Fruit fly (Drosophila melanogaster): Measurements from ENCODE around the gene CG3106.

Gene CG3106

DNA sequence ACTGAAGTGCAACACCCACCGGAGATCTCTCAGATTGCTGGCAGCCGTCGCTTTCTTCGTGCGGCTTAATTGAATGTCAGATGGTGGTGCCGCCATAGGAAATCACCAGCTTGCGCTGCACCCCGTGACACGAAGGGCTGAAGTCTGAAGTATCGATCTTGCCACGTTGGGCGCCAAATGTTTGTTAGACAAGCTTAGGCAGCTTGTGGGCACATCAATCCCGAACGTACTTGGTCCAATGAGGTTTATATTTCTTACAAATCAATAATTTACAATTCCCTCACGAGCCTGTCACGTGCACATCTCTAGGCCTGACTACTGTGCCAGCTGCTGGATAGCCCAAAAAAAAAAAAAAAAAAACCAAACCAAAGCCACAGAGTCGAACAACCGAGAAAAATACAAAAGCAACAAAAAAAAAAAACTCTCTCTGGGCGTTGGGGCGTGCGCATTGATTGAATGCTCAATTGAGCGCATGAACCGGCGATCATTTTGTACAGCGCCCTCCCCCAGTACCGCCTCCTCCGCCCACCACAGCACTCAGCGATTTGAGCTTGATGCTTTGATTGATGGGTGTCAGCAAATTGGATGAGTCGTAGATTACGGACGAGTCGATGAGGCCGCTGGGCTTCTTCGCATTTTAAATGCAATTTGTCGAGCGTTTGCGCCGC, 45.3 kb upstream of the CG3106 start:
- TF ChIP-seq CG12104 (GFP tag; optimal IDR thresholded peaks at IDR 0.05) (no peak), dysf (GFP tag; IDR thresholded peaks at IDR 0.05) (no peak), CG11247 (GFP tag; IDR thresholded peaks at IDR 0.05) (no peak), CG13123 (GFP tag; optimal IDR thresholded peaks at IDR 0.05) (no peak), Doc3 (GFP tag; IDR thresholded peaks at IDR 0.05; ENCODE audit: partially characterized antibody) (peak; percentile 60), prd (optimal IDR thresholded peaks at IDR 0.05) (no peak), prd (GFP tag; IDR thresholded peaks at IDR 0.05) (0 out of 3 replicates have a peak, but pooled peaks have one; percentile 18), CG12219 (GFP tag; optimal IDR thresholded peaks at IDR 0.05) (no peak), dmrt11E (tag; optimal IDR thresholded peaks at IDR 0.05) (no peak), Ets65A (GFP tag) (peak; percentile 75), bbx (GFP tag; IDR thresholded peaks at IDR 0.05; ENCODE audit: partially characterized antibody) (peak; percentile 57; the same call in 1 of the 2 replicates), CG17361 (GFP tag; IDR thresholded peaks at IDR 0.05) (peak; percentile 30; the same call in 1 of the 3 replicates), CG8281 (tag; optimal IDR thresholded peaks at IDR 0.05) (peak; percentile 95), hbn (GFP tag; IDR thresholded peaks at IDR 0.05; ENCODE audit: partially characterized antibody) (peak; percentile 31; the same call in 1 of the 2 replicates), amos (GFP tag; IDR thresholded peaks at IDR 0.05; ENCODE audit: partially characterized antibody) (peak; percentile 36; the same call in 1 of the 2 replicates), nau (GFP tag; optimal IDR thresholded peaks at IDR 0.05) (no peak), E2f1 (GFP tag; IDR thresholded peaks at IDR 0.05) (0 out of 2 replicates have a peak, but pooled peaks have one; percentile 24), pzg (GFP tag; optimal IDR thresholded peaks at IDR 0.05) (no peak), Dll (GFP tag; IDR thresholded peaks at IDR 0.05; ENCODE audit: partially characterized antibody) (peak; percentile 80), row (GFP tag; IDR thresholded peaks at IDR 0.05) (peak; percentile 64), unc-4 (GFP tag; IDR thresholded peaks at IDR 0.05; ENCODE audit: partially characterized antibody) (peak; percentile 36; the same call in 1 of the 2 replicates), Opbp (GFP tag; IDR thresholded peaks at IDR 0.05; ENCODE audit: partially characterized antibody) (peak; percentile 40; the same call in 1 of the 3 replicates), BEAF-32 (GFP tag; optimal IDR thresholded peaks at IDR 0.05) (peak; percentile 49), CG13287 (GFP tag; IDR thresholded peaks at IDR 0.05; ENCODE audit: partially characterized antibody) (peak; percentile 33; the same call in 1 of the 2 replicates), pfk (GFP tag; optimal IDR thresholded peaks at IDR 0.05) (no peak), Pdp1 (GFP tag; optimal IDR thresholded peaks at IDR 0.05) (no peak), sim (GFP tag; IDR thresholded peaks at IDR 0.05) (no peak), Aef1 (GFP tag; IDR thresholded peaks at IDR 0.05) (no peak), CG18011 (GFP tag; optimal IDR thresholded peaks at IDR 0.05) (no peak), Oaz (GFP tag; IDR thresholded peaks at IDR 0.05) (no peak), CG3995 (GFP tag; optimal IDR thresholded peaks at IDR 0.05) (no peak), CG14860 (GFP tag; IDR thresholded peaks at IDR 0.05; ENCODE audit: partially characterized antibody) (0 out of 3 replicates have a peak, but pooled peaks have one; percentile 36), org-1 (GFP tag; optimal IDR thresholded peaks at IDR 0.05) (no peak), vnd (GFP tag; IDR thresholded peaks at IDR 0.05; ENCODE audit: partially characterized antibody) (peak; percentile 35; the same call in 1 of the 3 replicates), Scr (GFP tag; IDR thresholded peaks at IDR 0.05; ENCODE audit: partially characterized antibody) (peak; percentile 56), CG2875 (GFP tag; optimal IDR thresholded peaks at IDR 0.05) (no peak), knrl (GFP tag; IDR thresholded peaks at IDR 0.05; ENCODE audit: partially characterized antibody) (peak; percentile 39; the same call in 1 of the 3 replicates), salm (tag; optimal IDR thresholded peaks at IDR 0.05) (no peak), dpn (GFP tag; optimal IDR thresholded peaks at IDR 0.05) (no peak), Lpt (GFP tag; optimal IDR thresholded peaks at IDR 0.05) (no peak), CG16813 (GFP tag; IDR thresholded peaks at IDR 0.05; ENCODE audit: partially characterized antibody) (peak; percentile 55; the same call in 2 of the 3 replicates), ro (GFP tag; IDR thresholded peaks at IDR 0.05) (no peak), CG9215 (GFP tag; IDR thresholded peaks at IDR 0.05) (no peak), ranshi (GFP tag; IDR thresholded peaks at IDR 0.05) (no peak), B-H1 (GFP tag; IDR thresholded peaks at IDR 0.05) (no peak), Six4 (GFP tag; optimal IDR thresholded peaks at IDR 0.05) (no peak), CG12744 (GFP tag; optimal IDR thresholded peaks at IDR 0.05) (no peak)
